Fruit fly (Drosophila melanogaster) whole organism: ENCODE data around the gene Sec23.

Source experiments
- CG8478 ChIP-seq: fragments of >200 bp; optimal IDR thresholded peaks from 2 replicates; lab custom pipeline; 2018; ENCODE audit warnings: inconsistent platforms
- Dll ChIP-seq: fragments of >200 bp; optimal IDR thresholded peaks from 2 replicates; lab custom pipeline; 2017
- EcR ChIP-seq, 2 experiments: fragments of >200 bp; optimal IDR thresholded peaks; 2 replicates each; lab custom pipeline; 2017; ENCODE audit warnings: missing biosample characterization in 2 of 2, missing genetic modification characterization in 2 of 2, missing genetic modification reagents in 2 of 2
- pan ChIP-seq: fragments of >200 bp; optimal IDR thresholded peaks from 2 replicates; lab custom pipeline; 2017
- psq ChIP-seq: fragments of >200 bp; optimal IDR thresholded peaks from 2 replicates; lab custom pipeline; 2017
- usp ChIP-seq: fragments of >200 bp; optimal IDR thresholded peaks from 2 replicates; lab custom pipeline; 2017; ENCODE audit warnings: missing biosample characterization, missing genetic modification characterization, mixed read lengths

- no peak for TF ChIP-seq Dll (lab: Kevin White, UChicago)
- TF ChIP-seq CG8478 (lab: Kevin White, UChicago), result no peak
- no peak for TF ChIP-seq usp
- TF ChIP-seq psq (lab: Kevin White, UChicago), result no peak
- TF ChIP-seq pan (lab: Kevin White, UChicago), result no peak
- no peak for TF ChIP-seq EcR (GFP tag; optimal IDR thresholded peaks at IDR 0.05; lab: Kevin White, UChicago)
Observed at dm6 chr3R:5659829-5660197, 10.9 kb downstream of the Sec23 start, which contains the start of gene CG2182.
